Worm (Caenorhabditis elegans) whole organism, L4/young adult: ENCODE measurements around the gene ceh-76.
A peak's percentile ranks its signal among the peaks of the same experiment; 100 is the strongest.

Experiments used
- W03F9.2 ChIP-seq: fragments of 150-350 bp; optimal IDR thresholded peaks from 2 replicates; lab custom pipeline; 2014; ENCODE audit warnings: missing biosample characterization, missing genetic modification characterization
- him-1 ChIP-seq: sonication (generic microtip); optimal IDR thresholded peaks from 2 replicates; lab custom pipeline; 2016; ENCODE audit warnings: missing genotype, missing genetic modification reagents, missing genetic modification characterization, missing compliant biosample characterization

DNA sequence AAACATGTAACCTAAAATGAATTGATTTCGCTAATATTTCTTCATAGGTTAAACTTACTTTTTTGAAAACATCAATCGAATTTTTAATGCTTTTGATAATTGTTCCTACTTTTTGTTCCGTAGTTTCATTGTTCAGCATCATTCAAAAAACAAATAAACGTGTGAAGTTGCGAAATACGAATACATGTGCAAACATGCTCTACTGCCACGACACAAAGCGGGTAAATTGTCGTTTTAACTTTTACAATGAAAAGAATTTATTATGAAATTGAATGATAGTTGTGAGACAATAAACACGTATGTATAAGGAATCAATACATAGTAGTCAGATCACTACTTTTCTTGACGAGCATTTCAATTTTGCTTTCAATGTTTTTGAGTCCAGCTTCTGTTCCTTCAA, 39.3 kb downstream of the ceh-76 start, which contains the start of gene F26D11.12:
- no peak for TF ChIP-seq him-1
- TF ChIP-seq W03F9.2 (tag; lab: Kevin White, UChicago), result peak; percentile 5
